Worm (Caenorhabditis elegans) whole organism, late embryonic: ENCODE measurements around the gene F59B10.4.

Experiments used
- C38D4.7 ChIP-seq: fragments of 200-800 bp; sonication (Bioruptor generic); optimal IDR thresholded peaks from 2 replicates; lab custom pipeline; 2018; ENCODE audit warnings: mild to moderate bottlenecking, missing genetic modification characterization, moderate library complexity, missing compliant biosample characterization
- F13H6.1 ChIP-seq: sonication (generic microtip); optimal IDR thresholded peaks from 2 replicates; lab custom pipeline; 2016; ENCODE audit warnings: missing genetic modification characterization, missing compliant biosample characterization
- K02D7.2 ChIP-seq: sonication (generic microtip); optimal IDR thresholded peaks from 2 replicates; lab custom pipeline; 2017; ENCODE audit warnings: mild to moderate bottlenecking, missing genetic modification characterization, missing compliant biosample characterization
- K09A11.1 ChIP-seq: sonication (generic microtip); optimal IDR thresholded peaks from 2 replicates; lab custom pipeline; 2017; ENCODE audit warnings: antibody characterized with exemption, mild to moderate bottlenecking, missing genetic modification characterization, missing compliant biosample characterization; ENCODE audit not compliant: insufficient read depth
- Y22D7AL.16 ChIP-seq: sonication (generic microtip); optimal IDR thresholded peaks from 2 replicates; lab custom pipeline; 2016; ENCODE audit warnings: missing genetic modification characterization, missing compliant biosample characterization
- ama-1 ChIP-seq: fragments of 150-350 bp; optimal IDR thresholded peaks from 2 replicates; lab custom pipeline; 2014
- ceh-14 ChIP-seq: sonication (generic microtip); optimal IDR thresholded peaks from 2 replicates; lab custom pipeline; 2016; ENCODE audit warnings: missing genotype, missing genetic modification characterization, missing compliant biosample characterization
- ceh-18 ChIP-seq: sonication (generic microtip); optimal IDR thresholded peaks from 2 replicates; lab custom pipeline; 2016; ENCODE audit warnings: missing genetic modification characterization, missing compliant biosample characterization
- ceh-2 ChIP-seq: sonication (generic microtip); optimal IDR thresholded peaks from 2 replicates; lab custom pipeline; 2016; ENCODE audit warnings: missing genotype, missing genetic modification characterization, missing compliant biosample characterization
- ceh-22 ChIP-seq: sonication (generic microtip); optimal IDR thresholded peaks from 2 replicates; lab custom pipeline; 2017; ENCODE audit warnings: missing biosample characterization, missing genetic modification characterization
- ceh-24 ChIP-seq: sonication (generic microtip); optimal IDR thresholded peaks from 2 replicates; lab custom pipeline; 2016; ENCODE audit warnings: mild to moderate bottlenecking, missing genetic modification characterization, missing compliant biosample characterization
- ceh-30 ChIP-seq: fragments of 150-350 bp; optimal IDR thresholded peaks from 2 replicates; lab custom pipeline; 2014; ENCODE audit warnings: missing biosample characterization, missing genetic modification characterization
- ceh-31 ChIP-seq: sonication (generic microtip); optimal IDR thresholded peaks from 2 replicates; lab custom pipeline; 2016; ENCODE audit warnings: missing genetic modification characterization, missing compliant biosample characterization
- ceh-45 ChIP-seq: fragments of 200-800 bp; sonication (Bioruptor generic); IDR thresholded peaks from 2 replicates; pipeline ENCODE4 v1.3.6; 2022; ENCODE audit warnings: missing genetic modification reagents, missing genetic modification characterization, missing compliant biosample characterization
- ceh-48 ChIP-seq: sonication (generic microtip); optimal IDR thresholded peaks from 2 replicates; lab custom pipeline; 2016; ENCODE audit warnings: missing genetic modification characterization, inconsistent platforms, missing compliant biosample characterization
- che-1 ChIP-seq: sonication (generic microtip); optimal IDR thresholded peaks from 2 replicates; lab custom pipeline; 2016; ENCODE audit warnings: mild to moderate bottlenecking, missing genetic modification characterization, missing compliant biosample characterization
- dve-1 ChIP-seq: sonication (generic microtip); optimal IDR thresholded peaks from 2 replicates; lab custom pipeline; 2017; ENCODE audit warnings: antibody characterized with exemption, mild to moderate bottlenecking, missing genetic modification characterization, missing compliant biosample characterization
- elt-2 ChIP-seq: sonication (generic microtip); optimal IDR thresholded peaks from 2 replicates; lab custom pipeline; 2016; ENCODE audit warnings: missing genetic modification reagents, missing genetic modification characterization, missing compliant biosample characterization
- ets-4 ChIP-seq: sonication (generic microtip); optimal IDR thresholded peaks from 2 replicates; lab custom pipeline; 2016; ENCODE audit warnings: missing genetic modification characterization, missing compliant biosample characterization
- gmeb-2 ChIP-seq: sonication (generic microtip); optimal IDR thresholded peaks from 2 replicates; lab custom pipeline; 2016; ENCODE audit warnings: missing genetic modification characterization, inconsistent platforms, missing compliant biosample characterization
- hlh-15 ChIP-seq: sonication (generic microtip); optimal IDR thresholded peaks from 2 replicates; lab custom pipeline; 2016; ENCODE audit warnings: missing genetic modification characterization, missing compliant biosample characterization
- hlh-30 ChIP-seq: sonication (generic microtip); optimal IDR thresholded peaks from 2 replicates; lab custom pipeline; 2017; ENCODE audit warnings: antibody characterized with exemption, missing genetic modification characterization, missing compliant biosample characterization; ENCODE audit not compliant: insufficient read depth
- hlh-6 ChIP-seq: sonication (generic microtip); optimal IDR thresholded peaks from 2 replicates; lab custom pipeline; 2016; ENCODE audit warnings: missing genotype, missing genetic modification characterization, missing compliant biosample characterization
- lim-6 ChIP-seq: sonication (generic microtip); optimal IDR thresholded peaks from 2 replicates; lab custom pipeline; 2016; ENCODE audit warnings: missing genetic modification characterization, missing compliant biosample characterization
- mec-3 ChIP-seq: sonication (generic microtip); optimal IDR thresholded peaks from 2 replicates; lab custom pipeline; 2016; ENCODE audit warnings: borderline replicate concordance, missing genetic modification characterization, missing compliant biosample characterization
- nfya-1 ChIP-seq: sonication (generic microtip); optimal IDR thresholded peaks from 2 replicates; lab custom pipeline; 2017; ENCODE audit warnings: missing genetic modification characterization, mild to moderate bottlenecking, missing compliant biosample characterization, antibody characterized with exemption, moderate library complexity
- nhr-11 ChIP-seq: fragments of 150-350 bp; optimal IDR thresholded peaks from 2 replicates; lab custom pipeline; 2014; ENCODE audit warnings: missing biosample characterization, missing genetic modification characterization
- npax-4 ChIP-seq: sonication (generic microtip); optimal IDR thresholded peaks from 2 replicates; lab custom pipeline; 2016; ENCODE audit warnings: missing genetic modification characterization, missing compliant biosample characterization
- pag-3 ChIP-seq: sonication (generic microtip); optimal IDR thresholded peaks from 2 replicates; lab custom pipeline; 2016; ENCODE audit warnings: missing compliant biosample characterization, missing genetic modification characterization, borderline replicate concordance
- pat-9 ChIP-seq: fragments of 200-800 bp; sonication (Bioruptor generic); optimal IDR thresholded peaks from 2 replicates; lab custom pipeline; 2018; ENCODE audit warnings: mild to moderate bottlenecking, missing genetic modification characterization, moderate library complexity, missing compliant biosample characterization
- pax-1 ChIP-seq: fragments of 150-350 bp; optimal IDR thresholded peaks from 2 replicates; lab custom pipeline; 2014; ENCODE audit warnings: missing biosample characterization, missing genetic modification characterization
- pha-2 ChIP-seq: sonication (generic microtip); optimal IDR thresholded peaks from 2 replicates; lab custom pipeline; 2017; ENCODE audit warnings: mild to moderate bottlenecking, missing genetic modification characterization, missing compliant biosample characterization
- pha-4 ChIP-seq: fragments of 150-350 bp; optimal IDR thresholded peaks from 2 replicates; lab custom pipeline; 2018; ENCODE audit warnings: missing biosample characterization, missing genetic modification reagents, missing genetic modification characterization
- ref-2 ChIP-seq: sonication (generic microtip); optimal IDR thresholded peaks from 2 replicates; lab custom pipeline; 2016; ENCODE audit warnings: missing genetic modification characterization, missing compliant biosample characterization
- sdc-2 ChIP-seq: sonication (generic microtip); optimal IDR thresholded peaks from 2 replicates; lab custom pipeline; 2016; ENCODE audit warnings: missing genotype, missing genetic modification characterization, missing compliant biosample characterization
- sox-2 ChIP-seq: fragments of 200-800 bp; sonication (Bioruptor generic); IDR thresholded peaks from 2 replicates; pipeline ENCODE4 v1.3.6; 2022; ENCODE audit warnings: missing genetic modification reagents, missing genetic modification characterization, missing compliant biosample characterization
- sox-4 ChIP-seq: sonication (generic microtip); optimal IDR thresholded peaks from 2 replicates; lab custom pipeline; 2017; ENCODE audit warnings: mild to moderate bottlenecking, missing genetic modification characterization, inconsistent platforms, missing compliant biosample characterization
- syd-9 ChIP-seq: sonication (generic microtip); optimal IDR thresholded peaks from 2 replicates; lab custom pipeline; 2016; ENCODE audit warnings: mild to moderate bottlenecking, missing genetic modification characterization, moderate library complexity, missing compliant biosample characterization
- tbx-2 ChIP-seq: sonication (generic microtip); optimal IDR thresholded peaks from 2 replicates; lab custom pipeline; 2016; ENCODE audit warnings: missing genetic modification characterization, missing compliant biosample characterization
- tbx-7 ChIP-seq: sonication (generic microtip); optimal IDR thresholded peaks from 2 replicates; lab custom pipeline; 2016; ENCODE audit warnings: missing genotype, missing genetic modification characterization, missing compliant biosample characterization
- ttx-3 ChIP-seq: sonication (generic microtip); optimal IDR thresholded peaks from 2 replicates; lab custom pipeline; 2016; ENCODE audit warnings: missing genetic modification reagents, missing genetic modification characterization, missing compliant biosample characterization
- unc-55 ChIP-seq: sonication (generic microtip); optimal IDR thresholded peaks from 2 replicates; lab custom pipeline; 2017; ENCODE audit warnings: missing biosample characterization, missing genetic modification reagents, missing genetic modification characterization
- unc-86 ChIP-seq: sonication (generic microtip); optimal IDR thresholded peaks from 2 replicates; lab custom pipeline; 2016; ENCODE audit warnings: missing genetic modification characterization, missing compliant biosample characterization
- ztf-16 ChIP-seq: sonication (generic microtip); optimal IDR thresholded peaks from 2 replicates; lab custom pipeline; 2017; ENCODE audit warnings: missing genetic modification characterization, missing compliant biosample characterization

Gene F59B10.4

ce11 chrII:10542654-10543456 lies 23.9 kb upstream of the F59B10.4 start (continued):
- TF ChIP-seq ceh-45 (GFP tag; lab: Robert Waterston, UW), result no peak
- TF ChIP-seq ets-4 (tag; lab: Kevin White, UChicago), result no peak
- no peak for TF ChIP-seq npax-4 (tag; lab: Kevin White, UChicago)

- peak; percentile 29 for TF ChIP-seq F13H6.1
- TF ChIP-seq lim-6 (tag; lab: Kevin White, UChicago), result no peak
- TF ChIP-seq tbx-2 (tag; lab: Kevin White, UChicago), result peak; percentile 17
- TF ChIP-seq che-1 (tag; lab: Kevin White, UChicago), result peak; percentile 10
- TF ChIP-seq dve-1 (tag; lab: Kevin White, UChicago), result peak; percentile 19
- peak; percentile 45 for TF ChIP-seq gmeb-2 (tag; lab: Kevin White, UChicago)
- TF ChIP-seq ama-1 (lab: Kevin White, UChicago), result peak; percentile 82
- TF ChIP-seq pax-1 (tag; lab: Kevin White, UChicago), result peak; percentile 62
- peak; percentile 14 for TF ChIP-seq ceh-31 (tag; lab: Kevin White, UChicago)
- no peak for TF ChIP-seq hlh-6 (tag; lab: Kevin White, UChicago)
- 0 out of 2 replicates have a peak, but pooled peaks have one; percentile 11 for TF ChIP-seq ceh-45 (GFP tag; lab: Robert Waterston, UW)
- TF ChIP-seq Y22D7AL.16 (tag; lab: Kevin White, UChicago), result peak; percentile 25
- peak; percentile 43 for TF ChIP-seq elt-2
- TF ChIP-seq nfya-1 (tag; lab: Kevin White, UChicago), result peak; percentile 43
- TF ChIP-seq unc-55 (GFP tag; lab: Kevin White, UChicago), result no peak
Observed at ce11 chrII:10541923-10542486, 23.1 kb upstream of the F59B10.4 start, which contains the start of gene pro-1. Gene pro-1, minus strand, starts transcription at chrII:10541996.

- TF ChIP-seq sdc-2 (tag; lab: Kevin White, UChicago), result no peak
- no peak for TF ChIP-seq pha-2 (tag; lab: Kevin White, UChicago)
- no peak for TF ChIP-seq F13H6.1
- no peak for TF ChIP-seq pat-9 (tag; lab: Kevin White, UChicago)
- no peak for TF ChIP-seq hlh-6 (tag; lab: Kevin White, UChicago)
- TF ChIP-seq ceh-30 (tag; lab: Kevin White, UChicago), result no peak
- no peak for TF ChIP-seq Y22D7AL.16 (tag; lab: Kevin White, UChicago)
- no peak for TF ChIP-seq nfya-1 (tag; lab: Kevin White, UChicago)
- no peak for TF ChIP-seq ceh-2 (tag; lab: Kevin White, UChicago)
- TF ChIP-seq unc-86 (tag; lab: Kevin White, UChicago), result no peak
- no peak for TF ChIP-seq ceh-18 (tag; lab: Kevin White, UChicago)
- TF ChIP-seq pax-1 (tag; lab: Kevin White, UChicago), result no peak
- TF ChIP-seq ttx-3 (tag; lab: Kevin White, UChicago), result no peak
- no peak for TF ChIP-seq hlh-15
- TF ChIP-seq nhr-11 (tag; lab: Kevin White, UChicago), result no peak
- no peak for TF ChIP-seq C38D4.7 (GFP tag; lab: Kevin White, UChicago)
- no peak for TF ChIP-seq syd-9
- TF ChIP-seq che-1 (tag; lab: Kevin White, UChicago), result no peak
- TF ChIP-seq ref-2, result no peak
- no peak for TF ChIP-seq ztf-16 (tag; lab: Kevin White, UChicago)
- TF ChIP-seq, all 69 proteins: peak for 0
Observed at ce11 chrII:10539232-10539631, 20.3 kb upstream of the F59B10.4 start, which contains the start of gene R166.3. Gene R166.3, minus strand, starts transcription at chrII:10539332.

ce11 chrII:10537988-10538387 lies 19.1 kb upstream of the F59B10.4 start:
- TF ChIP-seq hlh-30 (tag; lab: Kevin White, UChicago) (no peak), npax-4 (tag; lab: Kevin White, UChicago) (no peak), ceh-48 (tag; lab: Kevin White, UChicago) (no peak), hlh-15 (no peak), mec-3 (tag; lab: Kevin White, UChicago) (no peak), pag-3 (tag; lab: Kevin White, UChicago) (no peak), sox-4 (tag; lab: Kevin White, UChicago) (no peak), tbx-7 (tag; lab: Kevin White, UChicago) (peak; percentile 68), K09A11.1 (tag; lab: Kevin White, UChicago) (no peak), ceh-24 (tag; lab: Kevin White, UChicago) (no peak), ceh-45 (GFP tag; lab: Robert Waterston, UW) (no peak), ceh-18 (tag; lab: Kevin White, UChicago) (no peak), tbx-2 (tag; lab: Kevin White, UChicago) (peak; percentile 83), ceh-14 (tag; lab: Kevin White, UChicago) (no peak), K02D7.2 (tag; lab: Kevin White, UChicago) (no peak), pha-4 (no peak), sox-2 (GFP tag; lab: Robert Waterston, UW) (no peak), ceh-22 (tag; lab: Kevin White, UChicago) (no peak), ceh-2 (tag; lab: Kevin White, UChicago) (peak; percentile 85)
